Fruit fly (Drosophila melanogaster) whole organism, embryonic: ENCODE results near the gene EndoGI.
A peak's percentile ranks its signal among the peaks of the same experiment; 100 is the strongest.

Experiments
- ATbp ChIP-seq: fragments of 200-800 bp; sonication (Bioruptor generic); optimal IDR thresholded peaks from 2 replicates; lab custom pipeline; 2017; ENCODE audit warnings: missing biosample characterization, mild to moderate bottlenecking, missing genetic modification characterization, missing genetic modification reagents
- CG10565 ChIP-seq: fragments of 200-800 bp; sonication (Bioruptor generic); optimal IDR thresholded peaks from 3 replicates; lab custom pipeline; 2016; ENCODE audit warnings: missing biosample characterization, mild to moderate bottlenecking, missing genetic modification characterization
- CG10979 ChIP-seq: fragments of 200-800 bp; sonication (Bioruptor generic); optimal IDR thresholded peaks from 2 replicates; lab custom pipeline; 2018; ENCODE audit warnings: missing biosample characterization, mild to moderate bottlenecking, missing genetic modification characterization, moderate library complexity
- CG12104 ChIP-seq: fragments of 200-800 bp; sonication (Bioruptor generic); optimal IDR thresholded peaks from 3 replicates; lab custom pipeline; 2016; ENCODE audit warnings: missing biosample characterization, missing genetic modification characterization
- CG13123 ChIP-seq: fragments of 200-800 bp; sonication (Bioruptor generic); optimal IDR thresholded peaks from 2 replicates; lab custom pipeline; 2016; ENCODE audit warnings: missing biosample characterization, missing genetic modification characterization
- CG14441 ChIP-seq: fragments of 200-800 bp; sonication (Bioruptor generic); IDR thresholded peaks from 2 replicates; pipeline ENCODE4 v1.3.6; 2022; ENCODE audit warnings: missing biosample characterization, missing genetic modification characterization
- CG15601 ChIP-seq: fragments of 200-800 bp; sonication (Bioruptor generic); optimal IDR thresholded peaks from 3 replicates; lab custom pipeline; 2019; ENCODE audit warnings: missing biosample characterization, mild to moderate bottlenecking, missing genetic modification characterization, moderate library complexity
- CG1602 ChIP-seq: fragments of 200-800 bp; sonication (Bioruptor generic); optimal IDR thresholded peaks from 3 replicates; lab custom pipeline; 2016; ENCODE audit warnings: missing biosample characterization, missing genetic modification characterization
- CG17612 ChIP-seq: fragments of 200-800 bp; sonication (Bioruptor generic); IDR thresholded peaks from 2 replicates; pipeline ENCODE4 v1.3.6; 2022; ENCODE audit warnings: missing biosample characterization, missing genetic modification characterization
- CG18262 ChIP-seq: fragments of 200-800 bp; optimal IDR thresholded peaks from 3 replicates; lab custom pipeline; 2019; ENCODE audit warnings: missing biosample characterization, mild to moderate bottlenecking, missing genetic modification characterization, moderate library complexity
- CG1832 ChIP-seq: fragments of 200-800 bp; sonication (Bioruptor generic); optimal IDR thresholded peaks from 2 replicates; lab custom pipeline; 2017; ENCODE audit warnings: missing biosample characterization, mild to moderate bottlenecking, missing genetic modification characterization, inconsistent platforms
- CG18599 ChIP-seq: fragments of 200-800 bp; sonication (Bioruptor generic); optimal IDR thresholded peaks from 3 replicates; lab custom pipeline; 2017; ENCODE audit warnings: missing biosample characterization, missing genetic modification characterization, mild to moderate bottlenecking, moderate library complexity, missing genetic modification reagents
- CG2129 ChIP-seq: fragments of 200-800 bp; sonication (Bioruptor generic); IDR thresholded peaks from 2 replicates; pipeline ENCODE4 v1.3.6; 2022; ENCODE audit warnings: missing biosample characterization, missing genetic modification characterization; ENCODE audit not compliant: partially characterized antibody
- CG2199 ChIP-seq: fragments of 200-800 bp; sonication (Bioruptor generic); IDR thresholded peaks from 3 replicates; pipeline ENCODE4 v1.3.6; 2022; ENCODE audit warnings: missing biosample characterization, missing genetic modification characterization
- CG30020 ChIP-seq: fragments of 200-800 bp; optimal IDR thresholded peaks from 2 replicates; lab custom pipeline; 2019; ENCODE audit warnings: missing biosample characterization, mild to moderate bottlenecking, missing genetic modification characterization, moderate library complexity
- CG31224 ChIP-seq: fragments of 200-800 bp; sonication (Bioruptor generic); IDR thresholded peaks from 2 replicates; pipeline ENCODE4 v1.3.6; 2022; ENCODE audit warnings: missing biosample characterization, missing genetic modification characterization
- CG3281 ChIP-seq: fragments of 200-800 bp; sonication (Bioruptor generic); optimal IDR thresholded peaks from 3 replicates; lab custom pipeline; 2017; ENCODE audit warnings: missing biosample characterization, mild to moderate bottlenecking, missing genetic modification characterization
- CG34376 ChIP-seq: fragments of 200-800 bp; sonication (Bioruptor generic); optimal IDR thresholded peaks from 2 replicates; lab custom pipeline; 2018; ENCODE audit warnings: missing biosample characterization, mild to moderate bottlenecking, missing genetic modification characterization
- CG3995 ChIP-seq: fragments of 200-800 bp; sonication (Bioruptor generic); optimal IDR thresholded peaks from 3 replicates; lab custom pipeline; 2016; ENCODE audit warnings: missing biosample characterization, missing genetic modification characterization
- CG42726 ChIP-seq: fragments of 200-800 bp; sonication (Bioruptor generic); IDR thresholded peaks from 2 replicates; pipeline ENCODE4 v1.3.6; 2022; ENCODE audit warnings: missing biosample characterization, missing genetic modification characterization; ENCODE audit not compliant: partially characterized antibody
- CG9932 ChIP-seq: fragments of 200-800 bp; sonication (Bioruptor generic); IDR thresholded peaks from 2 replicates; pipeline ENCODE4 v1.3.6; 2022; ENCODE audit warnings: missing biosample characterization, missing genetic modification characterization
- Dfd ChIP-seq, 2 experiments: fragments of >200 bp; optimal IDR thresholded peaks; 2 replicates each; lab custom pipeline; 2017; ENCODE audit warnings: missing biosample characterization in 2 of 2, missing genetic modification characterization in 2 of 2
- Dref ChIP-seq: fragments of 200-800 bp; sonication (Bioruptor generic); IDR thresholded peaks from 2 replicates; pipeline ENCODE4 v1.3.6; 2022; ENCODE audit warnings: missing biosample characterization, missing genetic modification characterization
- Ets65A ChIP-seq: fragments of 200-800 bp; sonication (Bioruptor generic); peaks from one replicate; lab custom pipeline; 2016; ENCODE audit warnings: missing biosample characterization, missing genetic modification characterization
- Hey ChIP-seq: fragments of 200-800 bp; sonication (Bioruptor generic); optimal IDR thresholded peaks from 3 replicates; lab custom pipeline; 2018; ENCODE audit warnings: missing biosample characterization, mild to moderate bottlenecking, missing genetic modification characterization
- Hmr ChIP-seq: fragments of 200-800 bp; sonication (Bioruptor generic); optimal IDR thresholded peaks from 3 replicates; lab custom pipeline; 2017; ENCODE audit warnings: mild to moderate bottlenecking, missing biosample characterization, missing genetic modification reagents, missing genetic modification characterization
- Pdp1 ChIP-seq, 2 experiments: fragments of 200-800 bp; sonication (Bioruptor generic); optimal IDR thresholded peaks; 3 replicates each; lab custom pipeline; 2016; ENCODE audit warnings: missing biosample characterization in 2 of 2, missing genetic modification characterization in 2 of 2, mild to moderate bottlenecking in 1 of 2, moderate library complexity in 1 of 2
- Sox102F ChIP-seq: fragments of 200-800 bp; sonication (Bioruptor generic); optimal IDR thresholded peaks from 2 replicates; lab custom pipeline; 2018; ENCODE audit warnings: missing biosample characterization, mild to moderate bottlenecking, missing genetic modification characterization, moderate library complexity
- ato ChIP-seq: fragments of 200-800 bp; sonication (Bioruptor generic); IDR thresholded peaks from 2 replicates; pipeline ENCODE4 v1.3.6; 2022; ENCODE audit warnings: missing biosample characterization, missing genetic modification characterization; ENCODE audit not compliant: partially characterized antibody
- ci ChIP-seq: fragments of 200-800 bp; sonication (Bioruptor generic); IDR thresholded peaks from 3 replicates; pipeline ENCODE4 v1.3.6; 2022; ENCODE audit warnings: missing biosample characterization, missing genetic modification characterization
- ewg ChIP-seq: fragments of 200-800 bp; sonication (Bioruptor generic); optimal IDR thresholded peaks from 3 replicates; lab custom pipeline; 2017; ENCODE audit warnings: mild to moderate bottlenecking, missing biosample characterization, missing genetic modification reagents, missing genetic modification characterization
- fd96Cb ChIP-seq: fragments of 200-800 bp; sonication (Bioruptor generic); optimal IDR thresholded peaks from 2 replicates; lab custom pipeline; 2018; ENCODE audit warnings: missing biosample characterization, mild to moderate bottlenecking, missing genetic modification characterization, moderate library complexity
- gem ChIP-seq: fragments of 200-800 bp; sonication (Bioruptor generic); optimal IDR thresholded peaks from 2 replicates; lab custom pipeline; 2019; ENCODE audit warnings: missing biosample characterization, mild to moderate bottlenecking, missing genetic modification characterization, moderate library complexity
- grau ChIP-seq: fragments of 200-800 bp; optimal IDR thresholded peaks from 3 replicates; lab custom pipeline; 2019; ENCODE audit warnings: missing biosample characterization, mild to moderate bottlenecking, missing genetic modification characterization, moderate library complexity
- gsb-n ChIP-seq: fragments of 200-800 bp; sonication (Bioruptor generic); optimal IDR thresholded peaks from 3 replicates; lab custom pipeline; 2018; ENCODE audit warnings: missing biosample characterization, mild to moderate bottlenecking, missing genetic modification characterization
- jing ChIP-seq: fragments of 200-800 bp; sonication (Bioruptor generic); optimal IDR thresholded peaks from 2 replicates; lab custom pipeline; 2018; ENCODE audit warnings: missing biosample characterization, mild to moderate bottlenecking, missing genetic modification characterization
- kah ChIP-seq: fragments of 200-800 bp; sonication (Bioruptor generic); optimal IDR thresholded peaks from 2 replicates; lab custom pipeline; 2018; ENCODE audit warnings: missing biosample characterization, mild to moderate bottlenecking, missing genetic modification characterization
- ken ChIP-seq: fragments of 200-800 bp; sonication (Bioruptor generic); IDR thresholded peaks from 3 replicates; pipeline ENCODE4 v1.3.6; 2022; ENCODE audit warnings: missing biosample characterization, missing genetic modification characterization
- otp ChIP-seq: fragments of 200-800 bp; sonication (Bioruptor generic); IDR thresholded peaks from 3 replicates; pipeline ENCODE4, ENCODE4 v1.3.6; 2022; ENCODE audit warnings: missing biosample characterization, missing genetic modification characterization
- pan ChIP-seq, 4 experiments: fragments of >200 bp in 3 of 4; fragments of 200-800 bp in 1 of 4; sonication (Bioruptor generic) in 1 of 4; optimal IDR thresholded peaks in 3 of 4; IDR thresholded peaks in 1 of 4; 2 replicates each; pipeline versions ENCODE4 v1.3.6 to Lab custom; 2017 to 2022; ENCODE audit warnings: missing biosample characterization in 2 of 4, missing genetic modification characterization in 2 of 4, mixed read lengths in 1 of 4
- peb ChIP-seq: fragments of 200-800 bp; sonication (Bioruptor generic); IDR thresholded peaks from 2 replicates; pipeline ENCODE4 v1.3.6; 2022; ENCODE audit warnings: missing biosample characterization, missing genetic modification characterization
- pita ChIP-seq: fragments of 200-800 bp; sonication (Bioruptor generic); optimal IDR thresholded peaks from 2 replicates; lab custom pipeline; 2017; ENCODE audit warnings: missing biosample characterization, mild to moderate bottlenecking, missing genetic modification characterization
- psq ChIP-seq: fragments of 200-800 bp; sonication (Bioruptor generic); optimal IDR thresholded peaks from 2 replicates; lab custom pipeline; 2017; ENCODE audit warnings: missing biosample characterization, missing genetic modification characterization
- rib ChIP-seq: fragments of 200-800 bp; sonication (Bioruptor generic); IDR thresholded peaks from 2 replicates; pipeline ENCODE4 v1.3.6; 2022; ENCODE audit warnings: missing biosample characterization, missing genetic modification characterization
- sens-2 ChIP-seq: fragments of 200-800 bp; sonication (Bioruptor generic); IDR thresholded peaks from 2 replicates; pipeline ENCODE4 v1.3.6; 2022; ENCODE audit warnings: missing biosample characterization, missing genetic modification characterization
- slou ChIP-seq: fragments of 200-800 bp; sonication (Bioruptor generic); optimal IDR thresholded peaks from 3 replicates; lab custom pipeline; 2016; ENCODE audit warnings: missing biosample characterization, missing genetic modification characterization
- twi ChIP-seq: fragments of 200-800 bp; optimal IDR thresholded peaks from 2 replicates; lab custom pipeline; 2019; ENCODE audit warnings: missing biosample characterization, mild to moderate bottlenecking, missing genetic modification characterization, moderate library complexity
- yki ChIP-seq: fragments of >200 bp; optimal IDR thresholded peaks from 3 replicates; lab custom pipeline; 2018
- zen2 ChIP-seq: fragments of 200-800 bp; sonication (Bioruptor generic); IDR thresholded peaks from 3 replicates; pipeline ENCODE4 v1.3.6; 2022; ENCODE audit warnings: missing biosample characterization, missing genetic modification characterization; ENCODE audit not compliant: partially characterized antibody

EndoGI gene

dm6 chr2L:16287602-16288392, 30.3 kb downstream of the EndoGI start, which contains the start of the genes crp and pkaap (continued):
- TF ChIP-seq ewg (peak; percentile 43), CG42726 (GFP tag; lab: Robert Waterston, UW) (no peak), psq (GFP tag; lab: Kevin White, UChicago) (peak; percentile 12), Ets65A (peak; percentile 99), CG1602 (GFP tag; lab: Kevin White, UChicago) (peak; percentile 85), twi (tag; lab: Kevin White, UChicago) (peak; percentile 3), CG9932 (no peak), zen2 (no peak), fd96Cb (tag; lab: Kevin White, UChicago) (peak; percentile 53), ken (GFP tag; lab: Robert Waterston, UW) (no peak), pan (optimal IDR thresholded peaks at IDR 0.05; lab: Kevin White, UChicago) (no peak), pan (GFP tag; optimal IDR thresholded peaks at IDR 0.05 in 1 of 2, IDR thresholded peaks at IDR 0.05 in 1 of 2) (no peak), CG10979 (tag; lab: Kevin White, UChicago) (peak; percentile 100), Pdp1 (GFP tag; optimal IDR thresholded peaks at IDR 0.05; lab: Kevin White, UChicago) (peak; percentile 88 to 90), Dref (GFP tag; lab: Robert Waterston, UW) (no peak), ci (GFP tag; lab: Robert Waterston, UW) (no peak), Sox102F (GFP tag; lab: Kevin White, UChicago) (no peak), CG18599 (GFP tag; lab: Kevin White, UChicago) (peak; percentile 78), CG34376 (GFP tag; lab: Kevin White, UChicago) (peak; percentile 52), sens-2 (GFP tag; lab: Robert Waterston, UW) (no peak), CG31224 (no peak), CG2129 (no peak), rib (GFP tag; lab: Robert Waterston, UW) (no peak), kah (GFP tag; lab: Kevin White, UChicago) (no peak), pita (GFP tag; lab: Kevin White, UChicago) (peak; percentile 98), Hey (tag; lab: Kevin White, UChicago) (peak; percentile 16), CG17612 (GFP tag; lab: Robert Waterston, UW) (no peak), Dfd (GFP tag; optimal IDR thresholded peaks at IDR 0.05; lab: Kevin White, UChicago) (no peak), CG13123 (GFP tag; lab: Kevin White, UChicago) (peak; percentile 73), yki (lab: Kevin White, UChicago) (no peak), CG3995 (GFP tag; lab: Kevin White, UChicago) (peak; percentile 55), CG18262 (tag; lab: Kevin White, UChicago) (peak; percentile 65), slou (GFP tag; lab: Kevin White, UChicago) (peak; percentile 86), CG30020 (no peak), peb (GFP tag; lab: Robert Waterston, UW) (no peak), CG10565 (peak; percentile 23), CG15601 (tag; lab: Kevin White, UChicago) (peak; percentile 75), ato (GFP tag; lab: Robert Waterston, UW) (no peak), CG12104 (GFP tag; lab: Kevin White, UChicago) (peak; percentile 46), CG3281 (GFP tag; lab: Kevin White, UChicago) (peak; percentile 57), jing (GFP tag; lab: Kevin White, UChicago) (peak; percentile 51), ATbp (peak; percentile 49), CG2199 (GFP tag; lab: Robert Waterston, UW) (no peak), gsb-n (tag; lab: Kevin White, UChicago) (peak; percentile 52), Hmr (GFP tag; lab: Kevin White, UChicago) (peak; percentile 91), gem (no peak), otp (GFP tag; lab: Robert Waterston, UW) (no peak), grau (tag; lab: Kevin White, UChicago) (peak; percentile 69), CG1832 (GFP tag; lab: Kevin White, UChicago) (no peak), CG14441 (GFP tag; lab: Robert Waterston, UW) (no peak)
